Worm (Caenorhabditis elegans) whole organism, L4 larva: Measurements from ENCODE around the gene hrg-6.
"Not testable (repeated sequence)": the region's sequence is repeated elsewhere in the genome, so short reads cannot be mapped to it uniquely, and the experiment has no call there.

Experiments used
- F10B5.3 ChIP-seq: sonication (generic microtip); optimal IDR thresholded peaks from 2 replicates; lab custom pipeline; 2016; ENCODE audit warnings: mild to moderate bottlenecking, missing genetic modification characterization, missing compliant biosample characterization
- F26F4.8 ChIP-seq: fragments of 200-800 bp; sonication (Bioruptor generic); conservative IDR thresholded peaks from 2 replicates; pipeline ENCODE4 v1.3.6; 2022; ENCODE audit warnings: missing genetic modification characterization, missing compliant biosample characterization
- F44E2.7 ChIP-seq: fragments of 200-800 bp; sonication (Bioruptor generic); IDR thresholded peaks from 2 replicates; pipeline ENCODE4 v2.1.2; 2022; ENCODE audit warnings: missing genetic modification characterization, missing compliant biosample characterization
- ZK337.2 ChIP-seq: fragments of 200-800 bp; sonication (Bioruptor generic); IDR thresholded peaks from 2 replicates; pipeline ENCODE4 v1.3.6; 2022; ENCODE audit warnings: missing genetic modification reagents, missing genetic modification characterization, missing compliant biosample characterization
- ZK546.5 ChIP-seq, 2 experiments: sonication (generic microtip); optimal IDR thresholded peaks; 2 replicates each; lab custom pipeline; 2017; ENCODE audit warnings: missing biosample characterization in 2 of 2, missing genetic modification characterization in 2 of 2
- aha-1 ChIP-seq: fragments of 150-350 bp; peaks from one replicate; lab custom pipeline; 2014; ENCODE audit warnings: missing biosample characterization, missing genetic modification characterization
- aly-2 ChIP-seq: sonication (generic microtip); optimal IDR thresholded peaks from 2 replicates; lab custom pipeline; 2018; ENCODE audit warnings: missing biosample characterization, missing genetic modification characterization
- ceh-44 ChIP-seq: fragments of 200-800 bp; sonication (Bioruptor generic); IDR thresholded peaks from 2 replicates; pipeline ENCODE4 v1.3.6; 2022; ENCODE audit warnings: missing genetic modification reagents, missing genetic modification characterization, missing compliant biosample characterization
- cey-2 ChIP-seq: sonication (generic microtip); optimal IDR thresholded peaks from 3 replicates; lab custom pipeline; 2017; ENCODE audit warnings: missing genetic modification characterization, mild to moderate bottlenecking, missing compliant biosample characterization, antibody characterized with exemption, borderline replicate concordance; ENCODE audit not compliant: insufficient read depth
- daf-12 ChIP-seq: fragments of 150-350 bp; optimal IDR thresholded peaks from 2 replicates; lab custom pipeline; 2014; ENCODE audit warnings: missing biosample characterization, missing genetic modification reagents, missing genetic modification characterization
- dmd-6 ChIP-seq: fragments of 200-800 bp; sonication (Bioruptor generic); IDR thresholded peaks from 2 replicates; pipeline ENCODE4 v1.3.6; 2022; ENCODE audit warnings: missing genetic modification reagents, missing genetic modification characterization, missing compliant biosample characterization
- dmd-9 ChIP-seq: fragments of 200-800 bp; sonication (Bioruptor generic); IDR thresholded peaks from 2 replicates; pipeline ENCODE4 v1.3.6; 2022; ENCODE audit warnings: missing genetic modification reagents, missing genetic modification characterization, missing compliant biosample characterization
- duxl-1 ChIP-seq: sonication (generic microtip); optimal IDR thresholded peaks from 2 replicates; lab custom pipeline; 2016; ENCODE audit warnings: mild to moderate bottlenecking, missing genetic modification characterization, moderate library complexity, missing compliant biosample characterization; ENCODE audit not compliant: poor library complexity
- egl-27 ChIP-seq: sonication (generic microtip); optimal IDR thresholded peaks from 3 replicates; lab custom pipeline; 2017; ENCODE audit warnings: missing biosample characterization, missing genetic modification reagents, missing genetic modification characterization
- fkh-10 ChIP-seq: fragments of 150-350 bp; optimal IDR thresholded peaks from 2 replicates; lab custom pipeline; 2014; ENCODE audit warnings: missing biosample characterization, missing genetic modification reagents, missing genetic modification characterization
- gei-8 ChIP-seq: fragments of 200-800 bp; sonication (Bioruptor generic); optimal IDR thresholded peaks from 2 replicates; lab custom pipeline; 2018; ENCODE audit warnings: mild to moderate bottlenecking, missing genetic modification characterization, missing compliant biosample characterization
- hlh-11 ChIP-seq: fragments of 200-800 bp; sonication (Bioruptor generic); optimal IDR thresholded peaks from 2 replicates; lab custom pipeline; 2018; ENCODE audit warnings: mild to moderate bottlenecking, missing genetic modification characterization, missing compliant biosample characterization
- lin-39 ChIP-seq: fragments of 150-350 bp; optimal IDR thresholded peaks from 2 replicates; lab custom pipeline; 2014; ENCODE audit warnings: missing biosample characterization, missing genetic modification reagents, missing genetic modification characterization
- lir-3 ChIP-seq: sonication (generic microtip); optimal IDR thresholded peaks from 2 replicates; lab custom pipeline; 2016; ENCODE audit warnings: mild to moderate bottlenecking, missing genetic modification characterization, missing compliant biosample characterization
- lsy-2 ChIP-seq, 2 experiments: fragments of 150-350 bp in 1 of 2; sonication (generic microtip) in 1 of 2; optimal IDR thresholded peaks; 2 replicates each; lab custom pipeline; 2014 to 2017; ENCODE audit warnings: missing biosample characterization in 2 of 2, missing genetic modification characterization in 2 of 2
- madf-9 ChIP-seq: fragments of 200-800 bp; sonication (Bioruptor generic); conservative IDR thresholded peaks from 2 replicates; pipeline ENCODE4 v1.3.6; 2022; ENCODE audit warnings: missing genetic modification reagents, missing genetic modification characterization, missing compliant biosample characterization
- mdl-1 ChIP-seq, 2 experiments: fragments of 150-350 bp in 1 of 2; sonication (generic microtip) in 1 of 2; optimal IDR thresholded peaks; 2 replicates each; lab custom pipeline; 2014 to 2017; ENCODE audit warnings: missing biosample characterization in 2 of 2, missing genetic modification characterization in 2 of 2
- mxl-3 ChIP-seq: fragments of 200-800 bp; sonication (Bioruptor generic); optimal IDR thresholded peaks from 2 replicates; lab custom pipeline; 2018; ENCODE audit warnings: mild to moderate bottlenecking, missing genetic modification characterization, missing compliant biosample characterization
- nhr-10 ChIP-seq: fragments of 150-350 bp; optimal IDR thresholded peaks from 2 replicates; lab custom pipeline; 2014; ENCODE audit warnings: missing biosample characterization, missing genetic modification characterization
- nhr-102 ChIP-seq: sonication (generic microtip); optimal IDR thresholded peaks from 2 replicates; lab custom pipeline; 2016; ENCODE audit warnings: mild to moderate bottlenecking, missing genetic modification characterization, moderate library complexity, missing compliant biosample characterization
- nhr-11 ChIP-seq: fragments of 150-350 bp; optimal IDR thresholded peaks from 2 replicates; lab custom pipeline; 2014; ENCODE audit warnings: missing biosample characterization, missing genetic modification characterization
- nhr-237 ChIP-seq: sonication (generic microtip); optimal IDR thresholded peaks from 2 replicates; lab custom pipeline; 2017; ENCODE audit warnings: missing biosample characterization, missing genetic modification characterization
- nhr-25 ChIP-seq: sonication (generic microtip); optimal IDR thresholded peaks from 2 replicates; lab custom pipeline; 2017; ENCODE audit warnings: missing genetic modification characterization, mild to moderate bottlenecking, missing compliant biosample characterization, antibody characterized with exemption, moderate library complexity, borderline replicate concordance; ENCODE audit not compliant: insufficient read depth
- nhr-28 ChIP-seq: fragments of 150-350 bp; optimal IDR thresholded peaks from 2 replicates; lab custom pipeline; 2014; ENCODE audit warnings: missing biosample characterization, missing genetic modification characterization
- saeg-2 ChIP-seq: fragments of 200-800 bp; sonication (Bioruptor generic); IDR thresholded peaks from 2 replicates; pipeline ENCODE4 v1.3.6; 2022; ENCODE audit warnings: missing genetic modification reagents, missing genetic modification characterization, missing compliant biosample characterization
- set-16 ChIP-seq: fragments of 200-800 bp; sonication (Bioruptor generic); IDR thresholded peaks from 2 replicates; pipeline ENCODE4 v1.3.6; 2022; ENCODE audit warnings: missing genetic modification reagents, missing genetic modification characterization, missing compliant biosample characterization
- snpc-1.2 ChIP-seq: fragments of 200-800 bp; sonication (Bioruptor generic); IDR thresholded peaks from 2 replicates; pipeline ENCODE4 v1.3.6; 2022; ENCODE audit warnings: missing genetic modification reagents, missing genetic modification characterization, missing compliant biosample characterization
- tag-97 ChIP-seq: fragments of 200-800 bp; sonication (Bioruptor generic); IDR thresholded peaks from 2 replicates; pipeline ENCODE4 v1.3.6; 2022; ENCODE audit warnings: missing genetic modification characterization, missing compliant biosample characterization
- tra-1 ChIP-seq: fragments of 200-800 bp; sonication (Bioruptor generic); IDR thresholded peaks from 2 replicates; pipeline ENCODE4 v1.3.6; 2022; ENCODE audit warnings: missing genetic modification reagents, missing genetic modification characterization, missing compliant biosample characterization
- unc-130 ChIP-seq: sonication (generic microtip); optimal IDR thresholded peaks from 2 replicates; lab custom pipeline; 2016; ENCODE audit warnings: missing genetic modification reagents, missing genetic modification characterization, missing compliant biosample characterization
- unc-62 ChIP-seq, 3 experiments: fragments of 150-350 bp in 1 of 3; sonication (generic microtip); optimal IDR thresholded peaks in 2 of 3; peaks in 1 of 3; 1 replicate in 1 of 3; 2 replicates in 2 of 3; lab custom pipeline; 2014 to 2017; ENCODE audit warnings: missing biosample characterization in 3 of 3, missing genetic modification characterization in 3 of 3, missing genetic modification reagents in 3 of 3, missing genotype in 1 of 3
- zag-1 ChIP-seq: fragments of 150-350 bp; optimal IDR thresholded peaks from 2 replicates; lab custom pipeline; 2014; ENCODE audit warnings: missing biosample characterization, missing genetic modification characterization
- zfp-2 ChIP-seq: sonication (generic microtip); optimal IDR thresholded peaks from 2 replicates; lab custom pipeline; 2016; ENCODE audit warnings: mild to moderate bottlenecking, missing genetic modification characterization, missing compliant biosample characterization
- zfp-3 ChIP-seq: fragments of 200-800 bp; sonication (Bioruptor generic); conservative IDR thresholded peaks from 2 replicates; pipeline ENCODE4 v1.3.6; 2022; ENCODE audit warnings: missing genetic modification reagents, missing genetic modification characterization, missing compliant biosample characterization
- zip-11 ChIP-seq: fragments of 200-800 bp; sonication (Bioruptor generic); IDR thresholded peaks from 2 replicates; pipeline ENCODE4 v1.3.6; 2022; ENCODE audit warnings: missing genetic modification characterization, missing compliant biosample characterization
- ztf-11 ChIP-seq: fragments of 150-350 bp; optimal IDR thresholded peaks from 2 replicates; lab custom pipeline; 2014; ENCODE audit warnings: missing biosample characterization, missing genetic modification characterization
- ztf-7 ChIP-seq: fragments of 150-350 bp; optimal IDR thresholded peaks from 2 replicates; lab custom pipeline; 2014; ENCODE audit warnings: missing biosample characterization, missing genetic modification characterization

Gene hrg-6

ce11 chrIV:11032288-11032687 is at the start of gene hrg-6:
hrg-6 (plus strand) TSS chrIV:11032588.
- no peak for TF ChIP-seq gei-8 (GFP tag; lab: Kevin White, UChicago)
- TF ChIP-seq unc-62 (GFP tag; optimal IDR thresholded peaks at IDR 0.05 in 1 of 2; lab: Kevin White, UChicago), result peak in 1 of 2 experiments; percentile 26
- TF ChIP-seq unc-62 (tag; optimal IDR thresholded peaks at IDR 0.05; lab: Kevin White, UChicago), result no peak

DNA sequence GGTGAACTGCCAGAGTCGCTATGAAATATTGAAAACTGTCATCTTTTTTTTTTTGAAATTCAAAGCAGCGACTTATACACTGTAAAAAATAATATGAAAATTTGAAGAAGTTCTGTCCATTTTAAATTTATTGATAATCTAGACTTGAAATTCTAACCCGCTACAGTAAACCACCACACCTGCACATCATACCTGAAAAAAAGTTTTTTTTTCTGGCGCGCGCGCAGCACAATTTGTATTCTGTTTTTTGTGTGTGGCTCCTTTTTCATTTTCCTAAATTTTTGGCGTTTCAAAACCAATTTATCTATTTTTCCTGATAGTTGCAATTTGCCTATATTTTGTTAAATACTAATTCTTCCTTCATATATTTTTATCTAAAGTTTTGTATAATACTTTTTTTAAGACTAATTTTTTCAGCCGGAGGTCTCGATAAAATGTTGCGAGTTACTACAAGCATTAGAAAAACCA is 46.8 kb upstream of the hrg-6 start, which contains the start of gene cyb-2.1:
Gene cyb-2.1, plus strand, starts transcription at position 418 of the 468 bp plus-strand sequence.
- TF ChIP-seq F26F4.8 (GFP tag; lab: Robert Waterston, UW) (no peak), unc-130 (GFP tag; lab: Kevin White, UChicago) (peak; percentile 7), mxl-3 (GFP tag; lab: Kevin White, UChicago) (no peak)

DNA sequence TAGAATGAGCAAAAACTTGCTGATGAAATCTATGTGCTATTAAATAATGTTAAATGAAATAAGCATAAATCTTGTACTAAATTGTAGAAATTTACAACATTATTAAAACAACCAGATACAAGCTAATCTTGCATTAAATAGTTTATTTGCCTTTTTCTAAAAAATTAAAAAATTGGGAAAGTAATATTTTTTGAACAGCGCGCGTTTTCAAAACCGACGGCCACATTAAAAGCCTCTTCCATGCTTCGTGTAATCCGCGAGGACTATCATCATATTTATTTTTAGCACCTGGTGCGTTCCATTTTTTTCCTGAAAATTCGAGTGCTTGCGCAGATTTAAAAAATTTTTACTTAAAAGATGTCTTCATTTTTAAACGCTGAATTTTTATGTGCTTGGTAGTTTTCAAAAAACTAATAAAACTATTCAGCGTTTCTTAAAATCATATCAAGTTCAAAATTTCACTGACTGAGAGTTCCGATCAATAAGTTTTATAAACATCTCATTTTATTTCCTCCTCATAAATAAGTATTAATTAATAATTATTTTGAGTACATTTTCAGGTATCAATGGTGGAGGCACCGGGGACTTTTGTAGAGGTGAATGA is 44.9 kb upstream of the hrg-6 start, which contains the start of gene Y43E12A.3:
Gene Y43E12A.3, plus strand, starts transcription at position 554 of the 604 bp plus-strand sequence.
- TF ChIP-seq ZK546.5 (tag; optimal IDR thresholded peaks at IDR 0.05; lab: Kevin White, UChicago); nhr-25 (tag; lab: Kevin White, UChicago); nhr-102 (tag; lab: Kevin White, UChicago): not testable (repeated sequence)

DNA sequence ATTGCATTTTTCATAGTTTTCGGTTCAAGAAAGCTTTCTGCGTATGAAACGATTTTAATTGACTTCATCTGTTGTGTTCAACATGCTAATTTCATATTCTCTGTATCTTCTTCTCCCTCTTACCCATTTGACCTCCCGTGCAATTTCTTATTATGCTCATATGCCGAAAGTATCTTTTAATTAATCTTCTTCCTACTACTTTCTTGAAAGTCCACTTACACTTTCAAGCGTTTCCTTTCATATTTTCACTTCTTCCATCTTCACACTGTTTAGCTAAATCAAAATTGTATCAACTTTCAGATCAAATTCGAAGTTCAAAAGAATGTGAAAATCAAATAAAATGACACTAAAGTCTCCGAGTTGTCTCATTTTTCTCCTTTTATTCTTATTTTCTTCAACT is 41.7 kb upstream of the hrg-6 start, which contains the start of gene F13H10.5:
Gene F13H10.5, plus strand, starts transcription at position 301 of the 400 bp plus-strand sequence.
- no peak for TF ChIP-seq zip-11 (GFP tag; lab: Robert Waterston, UW)
- no peak for TF ChIP-seq nhr-11 (tag; lab: Kevin White, UChicago)
- no peak for TF ChIP-seq ztf-11
- no peak for TF ChIP-seq ceh-44
- no peak for TF ChIP-seq saeg-2
- no peak for TF ChIP-seq madf-9 (GFP tag; lab: Robert Waterston, UW)
- no peak for TF ChIP-seq ZK337.2 (GFP tag; lab: Robert Waterston, UW)
- TF ChIP-seq egl-27 (tag; lab: Kevin White, UChicago), result no peak
- TF ChIP-seq mdl-1 (tag; optimal IDR thresholded peaks at IDR 0.05; lab: Kevin White, UChicago), result no peak
- no peak for TF ChIP-seq lsy-2 (tag; optimal IDR thresholded peaks at IDR 0.05; lab: Kevin White, UChicago)
- TF ChIP-seq tra-1 (GFP tag; lab: Robert Waterston, UW), result no peak
- no peak for TF ChIP-seq lir-3 (tag; lab: Kevin White, UChicago)
- TF ChIP-seq mxl-3 (GFP tag; lab: Kevin White, UChicago), result no peak
- TF ChIP-seq duxl-1, result no peak
- TF ChIP-seq dmd-9 (GFP tag; lab: Robert Waterston, UW), result no peak
- no peak for TF ChIP-seq zag-1 (tag; lab: Kevin White, UChicago)
- no peak for TF ChIP-seq aly-2 (tag; lab: Kevin White, UChicago)
- no peak for TF ChIP-seq dmd-6
- TF ChIP-seq, all 104 proteins: peak for 0

ce11 chrIV:11001614-11002013 is 30.8 kb upstream of the hrg-6 start, which contains the start of gene F13H10.9:
F13H10.9 (plus strand) TSS chrIV:11001914.
- TF ChIP-seq lsy-2 (tag; optimal IDR thresholded peaks at IDR 0.05; lab: Kevin White, UChicago), result no peak
- no peak for TF ChIP-seq nhr-10 (tag; lab: Kevin White, UChicago)
- no peak for TF ChIP-seq nhr-28
- no peak for TF ChIP-seq tag-97 (GFP tag; lab: Robert Waterston, UW)
- TF ChIP-seq zfp-3 (GFP tag; lab: Robert Waterston, UW), result no peak
- no peak for TF ChIP-seq F10B5.3
- TF ChIP-seq mxl-3 (GFP tag; lab: Kevin White, UChicago), result no peak
- no peak for TF ChIP-seq lin-39 (tag; lab: Kevin White, UChicago)
- TF ChIP-seq ztf-7 (tag; lab: Kevin White, UChicago), result no peak
- TF ChIP-seq fkh-10 (GFP tag; lab: Kevin White, UChicago), result no peak
- no peak for TF ChIP-seq daf-12 (tag; lab: Kevin White, UChicago)
- no peak for TF ChIP-seq set-16
- TF ChIP-seq nhr-237 (tag; lab: Kevin White, UChicago), result no peak
- no peak for TF ChIP-seq F44E2.7
- TF ChIP-seq cey-2 (tag; lab: Kevin White, UChicago), result no peak
- TF ChIP-seq snpc-1.2, result no peak
- no peak for TF ChIP-seq aha-1 (tag; lab: Kevin White, UChicago)
- no peak for TF ChIP-seq zfp-2 (tag; lab: Kevin White, UChicago)
- no peak for TF ChIP-seq hlh-11 (tag; lab: Kevin White, UChicago)
- TF ChIP-seq, all 104 proteins: peak for 0
